Fruit fly (Drosophila melanogaster): ENCODE data around the gene mub.

mub gene

dm6 chr3L:21979789-21980188 is 135.2 kb downstream of the mub start:
- TF ChIP-seq CG11617 (GFP tag; optimal IDR thresholded peaks at IDR 0.05) (no peak), CG33017 (tag; optimal IDR thresholded peaks at IDR 0.05) (no peak), CG5204 (GFP tag; optimal IDR thresholded peaks at IDR 0.05) (no peak), cic (GFP tag; optimal IDR thresholded peaks at IDR 0.05) (no peak), cnc (optimal IDR thresholded peaks at IDR 0.05) (no peak), CG1620 (GFP tag; optimal IDR thresholded peaks at IDR 0.05) (no peak), pad (GFP tag; optimal IDR thresholded peaks at IDR 0.05) (no peak), Clk (GFP tag; optimal IDR thresholded peaks at IDR 0.05) (no peak), CG7101 (tag; optimal IDR thresholded peaks at IDR 0.05) (no peak), CG14711 (tag; optimal IDR thresholded peaks at IDR 0.05) (no peak), Hr96 (GFP tag; optimal IDR thresholded peaks at IDR 0.05) (no peak), Mnt (GFP tag; optimal IDR thresholded peaks at IDR 0.05) (no peak), CG7045 (GFP tag; optimal IDR thresholded peaks at IDR 0.05) (no peak), kay (GFP tag; ENCODE audit: borderline replicate concordance) (no peak), CG12768 (GFP tag; optimal IDR thresholded peaks at IDR 0.05) (no peak), tj (GFP tag; optimal IDR thresholded peaks at IDR 0.05) (no peak), ovo (GFP tag; optimal IDR thresholded peaks at IDR 0.05) (no peak)

All from whole organism, adult.